Fruit fly (Drosophila melanogaster) whole organism: Measurements from ENCODE around the gene Nxf3.

Source experiments
- CG8478 ChIP-seq: fragments of >200 bp; optimal IDR thresholded peaks from 2 replicates; lab custom pipeline; 2018; ENCODE audit warnings: inconsistent platforms
- Dll ChIP-seq: fragments of >200 bp; optimal IDR thresholded peaks from 2 replicates; lab custom pipeline; 2017
- EcR ChIP-seq, 2 experiments: fragments of >200 bp; optimal IDR thresholded peaks; 2 replicates each; lab custom pipeline; 2017; ENCODE audit warnings: missing biosample characterization in 2 of 2, missing genetic modification characterization in 2 of 2, missing genetic modification reagents in 2 of 2
- pan ChIP-seq: fragments of >200 bp; optimal IDR thresholded peaks from 2 replicates; lab custom pipeline; 2017
- psq ChIP-seq: fragments of >200 bp; optimal IDR thresholded peaks from 2 replicates; lab custom pipeline; 2017
- usp ChIP-seq: fragments of >200 bp; optimal IDR thresholded peaks from 2 replicates; lab custom pipeline; 2017; ENCODE audit warnings: missing biosample characterization, missing genetic modification characterization, mixed read lengths

The Nxf3 gene

dm6 chr3L:13999204-13999603 is 34.2 kb downstream of the Nxf3 start, which contains the start of gene CG17359:
Gene CG17359, minus strand, starts transcription at chr3L:13999251.
- TF ChIP-seq usp (GFP tag; lab: Kevin White, UChicago) (no peak), CG8478 (lab: Kevin White, UChicago) (no peak), pan (lab: Kevin White, UChicago) (no peak), psq (lab: Kevin White, UChicago) (no peak), Dll (no peak), EcR (GFP tag; optimal IDR thresholded peaks at IDR 0.05; lab: Kevin White, UChicago) (no peak)

dm6 chr3L:14001658-14002523 is 36.9 kb downstream of the Nxf3 start, which contains the start of the genes Nprl3 and upSET:
Gene Nprl3, minus strand, starts transcription at chr3L:14001880.
Gene upSET, plus strand, starts transcription at chr3L:14002127.
- TF ChIP-seq EcR (GFP tag; optimal IDR thresholded peaks at IDR 0.05; lab: Kevin White, UChicago), result no peak
- no peak for TF ChIP-seq psq (lab: Kevin White, UChicago)
- TF ChIP-seq Dll, result no peak
- peak; percentile 68 for TF ChIP-seq CG8478 (lab: Kevin White, UChicago)

- TF ChIP-seq psq (lab: Kevin White, UChicago) (peak; percentile 43), CG8478 (lab: Kevin White, UChicago) (peak; percentile 87), usp (GFP tag; lab: Kevin White, UChicago) (no peak), Dll (no peak), EcR (GFP tag; optimal IDR thresholded peaks at IDR 0.05; lab: Kevin White, UChicago) (no peak), pan (lab: Kevin White, UChicago) (no peak)
Measured at dm6 chr3L:14002524-14003135, 37.6 kb downstream of the Nxf3 start.

dm6 chr3L:14003297-14004040 is 38.5 kb downstream of the Nxf3 start:
- TF ChIP-seq EcR (GFP tag; optimal IDR thresholded peaks at IDR 0.05; lab: Kevin White, UChicago) (no peak), psq (lab: Kevin White, UChicago) (no peak), CG8478 (lab: Kevin White, UChicago) (no peak), pan (lab: Kevin White, UChicago) (no peak), Dll (no peak), usp (GFP tag; lab: Kevin White, UChicago) (no peak)

- TF ChIP-seq EcR (GFP tag; optimal IDR thresholded peaks at IDR 0.05; lab: Kevin White, UChicago), result no peak
- TF ChIP-seq pan (lab: Kevin White, UChicago), result no peak
- peak; percentile 78 for TF ChIP-seq psq (lab: Kevin White, UChicago)
- no peak for TF ChIP-seq Dll
- TF ChIP-seq CG8478 (lab: Kevin White, UChicago), result no peak
Measured at dm6 chr3L:14004041-14004407, 39.0 kb downstream of the Nxf3 start.

dm6 chr3L:14004963-14005458 is 40.0 kb downstream of the Nxf3 start:
- TF ChIP-seq EcR (GFP tag; optimal IDR thresholded peaks at IDR 0.05; lab: Kevin White, UChicago) (no peak), CG8478 (lab: Kevin White, UChicago) (peak; percentile 39), psq (lab: Kevin White, UChicago) (no peak), pan (lab: Kevin White, UChicago) (no peak), usp (GFP tag; lab: Kevin White, UChicago) (no peak), Dll (no peak)

- no peak for TF ChIP-seq EcR (GFP tag; optimal IDR thresholded peaks at IDR 0.05; lab: Kevin White, UChicago)
- TF ChIP-seq psq (lab: Kevin White, UChicago), result no peak
- TF ChIP-seq usp (GFP tag; lab: Kevin White, UChicago), result no peak
- TF ChIP-seq Dll, result no peak
- no peak for TF ChIP-seq pan (lab: Kevin White, UChicago)
- TF ChIP-seq CG8478 (lab: Kevin White, UChicago), result no peak
Measured at dm6 chr3L:14005627-14006287, 40.8 kb downstream of the Nxf3 start.

- TF ChIP-seq pan (lab: Kevin White, UChicago), result no peak
- TF ChIP-seq CG8478 (lab: Kevin White, UChicago), result no peak
- no peak for TF ChIP-seq EcR (GFP tag; optimal IDR thresholded peaks at IDR 0.05; lab: Kevin White, UChicago)
- TF ChIP-seq psq (lab: Kevin White, UChicago), result no peak
- TF ChIP-seq usp (GFP tag; lab: Kevin White, UChicago), result no peak
- no peak for TF ChIP-seq Dll
Measured at dm6 chr3L:14006704-14007126, 41.7 kb downstream of the Nxf3 start.
